Worm (Caenorhabditis elegans) whole organism, midembryonic: ENCODE measurements around the gene F42G2.5.

Source experiments
- T22C8.4 ChIP-seq: fragments of 200-800 bp; sonication (Bioruptor generic); IDR thresholded peaks from 2 replicates; pipeline ENCODE4 v1.3.6; 2022; ENCODE audit warnings: missing genetic modification characterization, missing compliant biosample characterization
- cog-1 ChIP-seq: sonication (generic microtip); optimal IDR thresholded peaks from 2 replicates; lab custom pipeline; 2016; ENCODE audit warnings: missing genetic modification characterization, missing compliant biosample characterization
- med-1 ChIP-seq: sonication (generic microtip); optimal IDR thresholded peaks from 2 replicates; lab custom pipeline; 2017; ENCODE audit warnings: missing genetic modification characterization, mild to moderate bottlenecking, missing compliant biosample characterization, antibody characterized with exemption, missing genetic modification reagents; ENCODE audit not compliant: insufficient read depth

- TF ChIP-seq T22C8.4 (GFP tag; lab: Robert Waterston, UW), result no peak
- TF ChIP-seq cog-1 (tag; lab: Kevin White, UChicago), result no peak
- no peak for TF ChIP-seq med-1 (GFP tag; lab: Kevin White, UChicago)
Observed at ce11 chrII:2403984-2404383, 13.8 kb downstream of the F42G2.5 start, which contains the start of gene F16G10.1.
